Worm (Caenorhabditis elegans): ENCODE results near the gene cht-1.

cht-1 gene

ce11 chrX:3396735-3397134, 3.1 kb downstream of the cht-1 start:
- no peak for TF ChIP-seq chd-7 (tag; optimal IDR thresholded peaks at IDR 0.05)

- TF ChIP-seq Y95B8A.8 (GFP tag; IDR thresholded peaks at IDR 0.05) (no peak), ets-4 (GFP tag; optimal IDR thresholded peaks at IDR 0.05) (no peak), nhr-27 (tag; optimal IDR thresholded peaks at IDR 0.05) (no peak), lag-1 (GFP tag; IDR thresholded peaks at IDR 0.05) (no peak), tlf-1 (GFP tag; optimal IDR thresholded peaks at IDR 0.05) (no peak), F39B2.1 (GFP tag; IDR thresholded peaks at IDR 0.05) (no peak), madf-3 (GFP tag; IDR thresholded peaks at IDR 0.05) (no peak)
Measured at ce11 chrX:3393562-3393961, 6.3 kb downstream of the cht-1 start, which contains the start of gene slcf-2. Gene slcf-2 (plus strand): TSS chrX:3393862.

ce11 chrX:3385362-3385761, 14.5 kb downstream of the cht-1 start, which contains the start of gene acp-1:
Gene acp-1 (minus strand): TSS chrX:3385462.
- TF ChIP-seq ceh-27 (GFP tag; optimal IDR thresholded peaks at IDR 0.05) = no peak
- TF ChIP-seq nhr-27 (tag; optimal IDR thresholded peaks at IDR 0.05) = no peak
- no peak for TF ChIP-seq attf-6 (GFP tag; IDR thresholded peaks at IDR 0.05)
- TF ChIP-seq ztf-26 (tag; optimal IDR thresholded peaks at IDR 0.05) = no peak
- TF ChIP-seq pha-4 (tag; optimal IDR thresholded peaks at IDR 0.05) = no peak
- no peak for TF ChIP-seq D2030.7 (GFP tag; IDR thresholded peaks at IDR 0.05)
- no peak for TF ChIP-seq F57A8.1 (GFP tag; optimal IDR thresholded peaks at IDR 0.05)
- TF ChIP-seq dpff-1 (tag; optimal IDR thresholded peaks at IDR 0.05) = no peak
- no peak for TF ChIP-seq F52B5.7 (tag; optimal IDR thresholded peaks at IDR 0.05)
- no peak for TF ChIP-seq F55B11.4 (tag; optimal IDR thresholded peaks at IDR 0.05; ENCODE audit: borderline replicate concordance, insufficient read depth)
- no peak for TF ChIP-seq xnd-1 (tag; optimal IDR thresholded peaks at IDR 0.05)
- no peak for TF ChIP-seq ztf-22 (GFP tag; optimal IDR thresholded peaks at IDR 0.05)
- no peak for TF ChIP-seq T07F8.4 (tag; optimal IDR thresholded peaks at IDR 0.05)
- TF ChIP-seq hrde-1 (tag; optimal IDR thresholded peaks at IDR 0.05; ENCODE audit: borderline replicate concordance) = no peak
- no peak for TF ChIP-seq lag-1 (GFP tag; IDR thresholded peaks at IDR 0.05)

ce11 chrX:3380167-3380566, 19.6 kb downstream of the cht-1 start, which contains the start of gene ZK563.7:
Gene ZK563.7 (plus strand): TSS chrX:3380467.
- TF ChIP-seq sptf-2 (GFP tag; optimal IDR thresholded peaks at IDR 0.05) (no peak), attf-6 (GFP tag; IDR thresholded peaks at IDR 0.05) (no peak), akir-1 (GFP tag; optimal IDR thresholded peaks at IDR 0.05) (no peak), C17E4.6 (GFP tag; IDR thresholded peaks at IDR 0.05) (no peak), mel-28 (tag; optimal IDR thresholded peaks at IDR 0.05; ENCODE audit: borderline replicate concordance) (no peak), egl-18 (GFP tag; IDR thresholded peaks at IDR 0.05) (no peak), bed-2 (GFP tag; IDR thresholded peaks at IDR 0.05) (no peak), Y95B8A.8 (GFP tag; IDR thresholded peaks at IDR 0.05) (no peak), tlf-1 (GFP tag; optimal IDR thresholded peaks at IDR 0.05) (no peak), ztf-26 (tag; optimal IDR thresholded peaks at IDR 0.05) (no peak), cebp-2 (GFP tag; IDR thresholded peaks at IDR 0.05) (no peak), aptf-3 (GFP tag; IDR thresholded peaks at IDR 0.05) (no peak), aptf-2 (GFP tag; conservative IDR thresholded peaks at IDR 0.05) (no peak), K12H6.12 (tag; optimal IDR thresholded peaks at IDR 0.05) (no peak), xnd-1 (tag; optimal IDR thresholded peaks at IDR 0.05) (no peak), pha-4 (tag; optimal IDR thresholded peaks at IDR 0.05) (no peak), ztf-25 (GFP tag; IDR thresholded peaks at IDR 0.05) (no peak)

- TF ChIP-seq hsf-1 (GFP tag; IDR thresholded peaks at IDR 0.05) (no peak), Y53G8AR.9 (GFP tag; conservative IDR thresholded peaks at IDR 0.05) (no peak)
Measured at ce11 chrX:3379114-3379513, 20.7 kb downstream of the cht-1 start, which contains the start of gene sorf-1. Gene sorf-1 (minus strand): TSS chrX:3379248.

All from whole organism, young adult.